Fruit fly (Drosophila melanogaster) whole organism, pupa: ENCODE results near the gene CG10479.

Experiments used
- CG10348 ChIP-seq: fragments of 200-800 bp; sonication (Bioruptor generic); IDR thresholded peaks from 2 replicates; pipeline ENCODE4 v1.3.6; 2022; ENCODE audit warnings: missing biosample characterization, missing genetic modification characterization
- CG12605 ChIP-seq: fragments of 200-800 bp; sonication (Bioruptor generic); IDR thresholded peaks from 2 replicates; pipeline ENCODE4 v1.3.6; 2022; ENCODE audit warnings: missing biosample characterization, missing genetic modification characterization
- CG13204 ChIP-seq: fragments of 200-800 bp; sonication (Bioruptor generic); optimal IDR thresholded peaks from 2 replicates; lab custom pipeline; 2018; ENCODE audit warnings: missing biosample characterization, mild to moderate bottlenecking, missing genetic modification characterization, moderate library complexity
- CG14655 ChIP-seq: fragments of 200-800 bp; sonication (Bioruptor generic); optimal IDR thresholded peaks from 3 replicates; lab custom pipeline; 2017; ENCODE audit warnings: mild to moderate bottlenecking, missing biosample characterization, missing genetic modification reagents, missing genetic modification characterization
- CG15710 ChIP-seq: fragments of 200-800 bp; sonication (Bioruptor generic); optimal IDR thresholded peaks from 2 replicates; lab custom pipeline; 2018; ENCODE audit warnings: missing biosample characterization, mild to moderate bottlenecking, missing genetic modification characterization, moderate library complexity
- CG17806 ChIP-seq: fragments of 200-800 bp; sonication (Bioruptor generic); optimal IDR thresholded peaks from 2 replicates; lab custom pipeline; 2018; ENCODE audit warnings: missing biosample characterization, mild to moderate bottlenecking, missing genetic modification characterization, moderate library complexity
- CG32121 ChIP-seq: fragments of 200-800 bp; sonication (Bioruptor generic); IDR thresholded peaks from 2 replicates; pipeline ENCODE4 v1.3.6; 2022; ENCODE audit warnings: missing biosample characterization, missing genetic modification characterization
- CG34367 ChIP-seq: fragments of 200-800 bp; sonication (Bioruptor generic); optimal IDR thresholded peaks from 2 replicates; lab custom pipeline; 2018; ENCODE audit warnings: missing biosample characterization, mild to moderate bottlenecking, missing genetic modification characterization
- CG4496 ChIP-seq: fragments of 200-800 bp; sonication (Bioruptor generic); IDR thresholded peaks from 3 replicates; pipeline ENCODE4 v1.3.6; 2022; ENCODE audit warnings: missing biosample characterization, missing genetic modification characterization
- CG8159 ChIP-seq: fragments of 200-800 bp; sonication (Bioruptor generic); optimal IDR thresholded peaks from 3 replicates; lab custom pipeline; 2018; ENCODE audit warnings: missing biosample characterization, mild to moderate bottlenecking, missing genetic modification characterization, moderate library complexity
- CG8301 ChIP-seq: fragments of 200-800 bp; sonication (Bioruptor generic); optimal IDR thresholded peaks from 2 replicates; lab custom pipeline; 2018; ENCODE audit warnings: missing biosample characterization, mild to moderate bottlenecking, missing genetic modification characterization
- CG9948 ChIP-seq: fragments of 200-800 bp; sonication (Bioruptor generic); optimal IDR thresholded peaks from 2 replicates; lab custom pipeline; 2018; ENCODE audit warnings: missing biosample characterization, mild to moderate bottlenecking, missing genetic modification characterization, moderate library complexity
- D1 ChIP-seq: fragments of 200-800 bp; sonication (Bioruptor generic); optimal IDR thresholded peaks from 2 replicates; lab custom pipeline; 2018; ENCODE audit warnings: missing biosample characterization, mild to moderate bottlenecking, missing genetic modification characterization, moderate library complexity
- EcR ChIP-seq: fragments of 200-800 bp; sonication (Bioruptor generic); optimal IDR thresholded peaks from 3 replicates; lab custom pipeline; 2019; ENCODE audit warnings: missing biosample characterization, missing genetic modification characterization, mild to moderate bottlenecking, moderate library complexity, missing genetic modification reagents
- Ets98B ChIP-seq: fragments of 200-800 bp; sonication (Bioruptor generic); IDR thresholded peaks from 2 replicates; pipeline ENCODE4 v1.3.6; 2022; ENCODE audit warnings: missing biosample characterization, missing genetic modification characterization
- Pif1A ChIP-seq: fragments of 200-800 bp; sonication (Bioruptor generic); optimal IDR thresholded peaks from 3 replicates; lab custom pipeline; 2016; ENCODE audit warnings: missing biosample characterization, missing genetic modification characterization
- Pif1B ChIP-seq: fragments of 200-800 bp; sonication (Bioruptor generic); optimal IDR thresholded peaks from 3 replicates; lab custom pipeline; 2016; ENCODE audit warnings: missing biosample characterization, missing genetic modification characterization
- Snoo ChIP-seq: fragments of 200-800 bp; sonication (Bioruptor generic); optimal IDR thresholded peaks from 3 replicates; lab custom pipeline; 2017; ENCODE audit warnings: missing biosample characterization, mild to moderate bottlenecking, missing genetic modification characterization, inconsistent platforms
- fd96Ca ChIP-seq: fragments of 200-800 bp; sonication (Bioruptor generic); IDR thresholded peaks from 3 replicates; pipeline ENCODE4 v1.3.6; 2022; ENCODE audit warnings: missing biosample characterization, missing genetic modification characterization
- gl ChIP-seq: fragments of 200-800 bp; sonication (Bioruptor generic); optimal IDR thresholded peaks from 2 replicates; lab custom pipeline; 2018; ENCODE audit warnings: missing biosample characterization, mild to moderate bottlenecking, missing genetic modification characterization
- rn ChIP-seq: fragments of 200-800 bp; sonication (Bioruptor generic); IDR thresholded peaks from 2 replicates; pipeline ENCODE4 v1.3.6; 2022; ENCODE audit warnings: missing biosample characterization, missing genetic modification characterization

The CG10479 gene

dm6 chr3L:5993701-5994499, 18.1 kb upstream of the CG10479 start:
- TF ChIP-seq CG8301 (no peak), rn (GFP tag; lab: Robert Waterston, UW) (no peak), CG10348 (no peak), CG15710 (no peak)

dm6 chr3L:5992916-5993315, 17.1 kb upstream of the CG10479 start:
- TF ChIP-seq CG14655 (GFP tag; lab: Kevin White, UChicago) (no peak), CG15710 (no peak), CG34367 (tag; lab: Kevin White, UChicago) (no peak), CG13204 (GFP tag; lab: Kevin White, UChicago) (no peak), Ets98B (GFP tag; lab: Robert Waterston, UW) (no peak), CG12605 (no peak), Snoo (tag; lab: Kevin White, UChicago) (no peak), CG4496 (no peak), CG17806 (tag; lab: Kevin White, UChicago) (no peak), CG10348 (no peak), CG8301 (no peak), CG32121 (GFP tag; lab: Robert Waterston, UW) (no peak), rn (GFP tag; lab: Robert Waterston, UW) (no peak)

- TF ChIP-seq CG15710 (no peak), CG17806 (tag; lab: Kevin White, UChicago) (no peak), CG8301 (no peak), Ets98B (GFP tag; lab: Robert Waterston, UW) (no peak), D1 (tag; lab: Kevin White, UChicago) (no peak), CG4496 (no peak), rn (GFP tag; lab: Robert Waterston, UW) (no peak), CG12605 (no peak), EcR (GFP tag; lab: Kevin White, UChicago) (no peak), Pif1A (GFP tag; lab: Kevin White, UChicago) (no peak), CG32121 (GFP tag; lab: Robert Waterston, UW) (no peak), CG9948 (no peak), gl (tag; lab: Kevin White, UChicago) (no peak), CG8159 (tag; lab: Kevin White, UChicago) (no peak), fd96Ca (GFP tag; lab: Robert Waterston, UW) (no peak), Pif1B (GFP tag; lab: Kevin White, UChicago) (no peak), CG34367 (tag; lab: Kevin White, UChicago) (no peak), CG10348 (no peak), CG13204 (GFP tag; lab: Kevin White, UChicago) (no peak)
Measured at dm6 chr3L:5992249-5992648, 16.4 kb upstream of the CG10479 start.

- TF ChIP-seq CG17806 (tag; lab: Kevin White, UChicago) (peak; percentile 7), fd96Ca (GFP tag; lab: Robert Waterston, UW) (no peak), CG8159 (tag; lab: Kevin White, UChicago) (peak; percentile 39), CG15710 (peak; percentile 5), CG9948 (peak; percentile 3), CG14655 (GFP tag; lab: Kevin White, UChicago) (peak; percentile 8)
Measured at dm6 chr3L:5989391-5990156, 13.8 kb upstream of the CG10479 start.

dm6 chr3L:5988675-5989074, 12.9 kb upstream of the CG10479 start:
- TF ChIP-seq Snoo (tag; lab: Kevin White, UChicago), result no peak
- no peak for TF ChIP-seq D1 (tag; lab: Kevin White, UChicago)
- TF ChIP-seq Pif1A (GFP tag; lab: Kevin White, UChicago), result no peak
- no peak for TF ChIP-seq CG10348
- TF ChIP-seq CG14655 (GFP tag; lab: Kevin White, UChicago), result peak; percentile 44
- peak; percentile 40; the same call in 1 of the 2 replicates for TF ChIP-seq CG12605
- TF ChIP-seq CG9948, result peak; percentile 48
- TF ChIP-seq CG34367 (tag; lab: Kevin White, UChicago), result no peak
- no peak for TF ChIP-seq CG4496
- 0 out of 3 replicates have a peak, but pooled peaks have one; percentile 49 for TF ChIP-seq fd96Ca (GFP tag; lab: Robert Waterston, UW)
- no peak for TF ChIP-seq gl (tag; lab: Kevin White, UChicago)
- TF ChIP-seq Pif1B (GFP tag; lab: Kevin White, UChicago), result no peak
- TF ChIP-seq CG32121 (GFP tag; lab: Robert Waterston, UW), result no peak; the same call in 1 of the 2 replicates
- no peak for TF ChIP-seq Ets98B (GFP tag; lab: Robert Waterston, UW)
- TF ChIP-seq CG8301, result peak; percentile 19
- TF ChIP-seq CG17806 (tag; lab: Kevin White, UChicago), result peak; percentile 41
- no peak for TF ChIP-seq rn (GFP tag; lab: Robert Waterston, UW)
- TF ChIP-seq CG8159 (tag; lab: Kevin White, UChicago), result peak; percentile 67
- TF ChIP-seq CG15710, result peak; percentile 52
- no peak for TF ChIP-seq CG13204 (GFP tag; lab: Kevin White, UChicago)
- no peak for TF ChIP-seq EcR (GFP tag; lab: Kevin White, UChicago)
